Fruit fly (Drosophila melanogaster): ENCODE data around the gene Tudor-SN.

The Tudor-SN gene

dm6 chr3L:262724-263177, 1.4 kb downstream of the Tudor-SN start (continued):
- no peak for TF ChIP-seq NK7.1 (GFP tag; optimal IDR thresholded peaks at IDR 0.05)
- no peak for TF ChIP-seq pan (optimal IDR thresholded peaks at IDR 0.05)
- no peak for TF ChIP-seq pan (GFP tag; optimal IDR thresholded peaks at IDR 0.05 in 1 of 2, IDR thresholded peaks at IDR 0.05 in 1 of 2)
- peak; percentile 77 for TF ChIP-seq hbn (GFP tag; IDR thresholded peaks at IDR 0.05; ENCODE audit: partially characterized antibody)
- no peak for TF ChIP-seq dysf (GFP tag; IDR thresholded peaks at IDR 0.05)
- TF ChIP-seq CG16813 (GFP tag; IDR thresholded peaks at IDR 0.05; ENCODE audit: partially characterized antibody), result peak; percentile 78
- peak; percentile 2 for TF ChIP-seq CG12299 (tag; optimal IDR thresholded peaks at IDR 0.05)
- TF ChIP-seq CG6654 (GFP tag; optimal IDR thresholded peaks at IDR 0.05), result no peak
- TF ChIP-seq E2f1 (GFP tag; IDR thresholded peaks at IDR 0.05), result no peak
- TF ChIP-seq CG13775 (GFP tag; optimal IDR thresholded peaks at IDR 0.05), result no peak
- TF ChIP-seq lab (GFP tag; optimal IDR thresholded peaks at IDR 0.05), result no peak
- peak; percentile 78; the same call in 1 of the 2 replicates for TF ChIP-seq CG42726 (GFP tag; IDR thresholded peaks at IDR 0.05; ENCODE audit: partially characterized antibody)
- TF ChIP-seq Nf-YB (GFP tag; optimal IDR thresholded peaks at IDR 0.05), result no peak
- no peak for TF ChIP-seq CG14667 (GFP tag; IDR thresholded peaks at IDR 0.05)
- no peak for TF ChIP-seq CG15011 (GFP tag; optimal IDR thresholded peaks at IDR 0.05)
- TF ChIP-seq Dll (GFP tag; IDR thresholded peaks at IDR 0.05; ENCODE audit: partially characterized antibody), result peak; percentile 85
- TF ChIP-seq CG13424 (tag; optimal IDR thresholded peaks at IDR 0.05), result no peak
- no peak for TF ChIP-seq CG6689 (GFP tag; IDR thresholded peaks at IDR 0.05)
- TF ChIP-seq insv (GFP tag; optimal IDR thresholded peaks at IDR 0.05), result no peak
- no peak for TF ChIP-seq gem (tag; optimal IDR thresholded peaks at IDR 0.05)
- TF ChIP-seq D (optimal IDR thresholded peaks at IDR 0.05), result no peak
- no peak for TF ChIP-seq D (GFP tag; optimal IDR thresholded peaks at IDR 0.05)
- TF ChIP-seq Hr39 (optimal IDR thresholded peaks at IDR 0.05), result no peak
- TF ChIP-seq crc (GFP tag; optimal IDR thresholded peaks at IDR 0.05), result no peak
- no peak for TF ChIP-seq CG31441 (GFP tag; IDR thresholded peaks at IDR 0.05)
- no peak for TF ChIP-seq corto (GFP tag; optimal IDR thresholded peaks at IDR 0.05)
- no peak for TF ChIP-seq Hmx (GFP tag; optimal IDR thresholded peaks at IDR 0.05)
- TF ChIP-seq Poxn (GFP tag; IDR thresholded peaks at IDR 0.05), result no peak
- no peak for TF ChIP-seq CG17361 (GFP tag; IDR thresholded peaks at IDR 0.05)
- no peak for TF ChIP-seq psq (GFP tag; optimal IDR thresholded peaks at IDR 0.05)
- no peak for TF ChIP-seq Abd-B (GFP tag; optimal IDR thresholded peaks at IDR 0.05)
- TF ChIP-seq sens-2 (GFP tag; IDR thresholded peaks at IDR 0.05), result no peak
- no peak for TF ChIP-seq Atf6 (GFP tag; IDR thresholded peaks at IDR 0.05)
- TF ChIP-seq gro (GFP tag; optimal IDR thresholded peaks at IDR 0.05), result no peak
- no peak for TF ChIP-seq CG18011 (GFP tag; optimal IDR thresholded peaks at IDR 0.05)
- TF ChIP-seq lov (optimal IDR thresholded peaks at IDR 0.05), result no peak
- TF ChIP-seq lov (GFP tag; IDR thresholded peaks at IDR 0.05), result no peak
- no peak for TF ChIP-seq CG32772 (GFP tag; IDR thresholded peaks at IDR 0.05)
- TF ChIP-seq wor (GFP tag; IDR thresholded peaks at IDR 0.05), result no peak
- peak; percentile 24 for TF ChIP-seq sd (tag; optimal IDR thresholded peaks at IDR 0.05)
- TF ChIP-seq Antp (GFP tag; optimal IDR thresholded peaks at IDR 0.05), result no peak
- TF ChIP-seq dmrt99B (tag; optimal IDR thresholded peaks at IDR 0.05), result no peak
- TF ChIP-seq CG11695 (GFP tag; IDR thresholded peaks at IDR 0.05), result no peak
- TF ChIP-seq CG12071 (GFP tag; optimal IDR thresholded peaks at IDR 0.05), result no peak
- peak; percentile 89 for TF ChIP-seq amos (GFP tag; IDR thresholded peaks at IDR 0.05; ENCODE audit: partially characterized antibody)
- TF ChIP-seq schlank (tag; optimal IDR thresholded peaks at IDR 0.05), result no peak
- TF ChIP-seq B-H2 (GFP tag; optimal IDR thresholded peaks at IDR 0.05), result peak; percentile 13
- TF ChIP-seq gsb-n (tag; optimal IDR thresholded peaks at IDR 0.05), result no peak
- TF ChIP-seq en (GFP tag; optimal IDR thresholded peaks at IDR 0.05), result no peak
- TF ChIP-seq Hmr (GFP tag; optimal IDR thresholded peaks at IDR 0.05), result no peak
- TF ChIP-seq CG6175 (GFP tag; IDR thresholded peaks at IDR 0.05), result no peak
- no peak for TF ChIP-seq gcm2 (GFP tag; optimal IDR thresholded peaks at IDR 0.05)
- no peak for TF ChIP-seq Camta (GFP tag; optimal IDR thresholded peaks at IDR 0.05)
